Fruit fly (Drosophila melanogaster): Measurements from ENCODE around the gene CG33543.

- TF ChIP-seq lz (GFP tag; optimal IDR thresholded peaks at IDR 0.05) (no peak), CG6163 (GFP tag; IDR thresholded peaks at IDR 0.05) (no peak), net (GFP tag; optimal IDR thresholded peaks at IDR 0.05) (no peak), topi (GFP tag; optimal IDR thresholded peaks at IDR 0.05) (no peak), CG15336 (GFP tag; IDR thresholded peaks at IDR 0.05) (no peak), Sox102F (GFP tag; optimal IDR thresholded peaks at IDR 0.05) (no peak), CG1621 (tag; optimal IDR thresholded peaks at IDR 0.05) (no peak), CG6276 (GFP tag; optimal IDR thresholded peaks at IDR 0.05) (no peak), CG6792 (GFP tag; optimal IDR thresholded peaks at IDR 0.05) (no peak), Hr39 (GFP tag; optimal IDR thresholded peaks at IDR 0.05) (no peak), dsx (GFP tag; optimal IDR thresholded peaks at IDR 0.05; ENCODE audit: poor library complexity, severe bottlenecking) (no peak), svp (GFP tag) (no peak)
These were observed 51.6 kb downstream of the CG33543 start for dm6 chr2L:1954541-1954940.
